Worm (Caenorhabditis elegans) whole organism, L1 larva: ENCODE data around the gene F28H7.8.

ENCODE experiments used
- ama-1 ChIP-seq: fragments of 150-350 bp; optimal IDR thresholded peaks from 2 replicates; lab custom pipeline; 2014
- ceh-88 ChIP-seq: fragments of 200-800 bp; sonication (Bioruptor generic); IDR thresholded peaks from 2 replicates; pipeline ENCODE4 v1.3.6; 2022; ENCODE audit warnings: missing genetic modification characterization, missing compliant biosample characterization
- egl-27 ChIP-seq, 2 experiments: fragments of 150-350 bp in 1 of 2; sonication (generic microtip); optimal IDR thresholded peaks; 3 replicates each; lab custom pipeline; 2017 to 2018; ENCODE audit warnings: missing biosample characterization in 2 of 2, missing genetic modification characterization in 2 of 2, missing genetic modification reagents in 2 of 2
- jun-1 ChIP-seq: fragments of 150-350 bp; optimal IDR thresholded peaks from 2 replicates; lab custom pipeline; 2014; ENCODE audit warnings: missing biosample characterization, missing genetic modification reagents, missing genetic modification characterization
- mab-9 ChIP-seq: fragments of 200-800 bp; sonication (Bioruptor generic); IDR thresholded peaks from 2 replicates; pipeline ENCODE4 v1.3.6; 2022; ENCODE audit warnings: missing genetic modification reagents, missing genetic modification characterization, missing compliant biosample characterization
- mdl-1 ChIP-seq, 2 experiments: fragments of 150-350 bp; optimal IDR thresholded peaks; 2 replicates each; lab custom pipeline; 2014 to 2017; ENCODE audit warnings: missing biosample characterization in 2 of 2, missing genetic modification characterization in 2 of 2, inconsistent platforms in 1 of 2
- nhr-28 ChIP-seq: fragments of 150-350 bp; optimal IDR thresholded peaks from 2 replicates; lab custom pipeline; 2014; ENCODE audit warnings: missing biosample characterization, missing genetic modification characterization
- nhr-76 ChIP-seq: sonication (generic microtip); optimal IDR thresholded peaks from 2 replicates; lab custom pipeline; 2017; ENCODE audit warnings: missing biosample characterization, missing genetic modification characterization
- nhr-90 ChIP-seq: sonication (generic microtip); optimal IDR thresholded peaks from 2 replicates; lab custom pipeline; 2016; ENCODE audit warnings: mild to moderate bottlenecking, missing genetic modification characterization, missing compliant biosample characterization; ENCODE audit not compliant: poor library complexity
- unc-30 ChIP-seq: sonication (generic microtip); optimal IDR thresholded peaks from 2 replicates; lab custom pipeline; 2017; ENCODE audit warnings: missing biosample characterization, missing genetic modification characterization
- zag-1 ChIP-seq: fragments of 150-350 bp; optimal IDR thresholded peaks from 2 replicates; lab custom pipeline; 2014; ENCODE audit warnings: missing biosample characterization, missing genetic modification characterization

DNA sequence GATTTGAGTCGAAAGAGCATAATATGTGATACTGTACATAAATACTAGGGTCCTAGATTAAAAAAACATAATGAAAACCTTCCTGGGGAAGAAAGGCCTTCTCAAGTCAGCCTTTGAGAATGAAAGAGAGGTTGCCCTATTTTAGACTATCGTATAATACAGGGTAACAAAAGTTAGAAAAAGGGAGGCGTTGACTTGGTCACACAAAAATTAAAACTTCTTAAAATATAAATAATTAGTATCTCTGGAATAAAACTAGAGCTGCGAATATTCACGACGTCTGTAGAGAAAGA, 46.2 kb upstream of the F28H7.8 start:
- TF ChIP-seq zag-1 (tag; lab: Kevin White, UChicago) (no peak), nhr-90 (tag; lab: Kevin White, UChicago) (no peak), nhr-76 (tag; lab: Kevin White, UChicago) (no peak), nhr-28 (tag; lab: Kevin White, UChicago) (no peak), ceh-88 (no peak), ama-1 (lab: Kevin White, UChicago) (no peak), jun-1 (tag; lab: Kevin White, UChicago) (no peak), mab-9 (GFP tag; lab: Robert Waterston, UW) (no peak), unc-30 (no peak), egl-27 (tag; optimal IDR thresholded peaks at IDR 0.05; lab: Kevin White, UChicago) (no peak), mdl-1 (tag; optimal IDR thresholded peaks at IDR 0.05; lab: Kevin White, UChicago) (no peak)
